Worm (Caenorhabditis elegans) whole organism, midembryonic: ENCODE results near the gene ari-2.

Experiments
- T22C8.4 ChIP-seq: fragments of 200-800 bp; sonication (Bioruptor generic); IDR thresholded peaks from 2 replicates; pipeline ENCODE4 v1.3.6; 2022; ENCODE audit warnings: missing genetic modification characterization, missing compliant biosample characterization
- cog-1 ChIP-seq: sonication (generic microtip); optimal IDR thresholded peaks from 2 replicates; lab custom pipeline; 2016; ENCODE audit warnings: missing genetic modification characterization, missing compliant biosample characterization
- flt-1 ChIP-seq: fragments of 200-800 bp; sonication (Bioruptor generic); IDR thresholded peaks from 2 replicates; pipeline ENCODE4 v1.3.6; 2022; ENCODE audit warnings: missing genetic modification characterization, missing compliant biosample characterization
- klf-2 ChIP-seq: fragments of 200-800 bp; sonication (Bioruptor generic); conservative IDR thresholded peaks from 2 replicates; pipeline ENCODE4 v1.3.6; 2022; ENCODE audit warnings: missing genetic modification reagents, missing genetic modification characterization, missing compliant biosample characterization
- med-1 ChIP-seq: sonication (generic microtip); optimal IDR thresholded peaks from 2 replicates; lab custom pipeline; 2017; ENCODE audit warnings: missing genetic modification characterization, mild to moderate bottlenecking, missing compliant biosample characterization, antibody characterized with exemption, missing genetic modification reagents; ENCODE audit not compliant: insufficient read depth
- ref-1 ChIP-seq: fragments of 200-800 bp; sonication (Bioruptor generic); conservative IDR thresholded peaks from 2 replicates; pipeline ENCODE4 v1.3.6; 2022; ENCODE audit warnings: missing genetic modification reagents, missing genetic modification characterization, missing compliant biosample characterization
- tab-1 ChIP-seq: fragments of 200-800 bp; sonication (Bioruptor generic); IDR thresholded peaks from 2 replicates; pipeline ENCODE4 v1.3.6; 2022; ENCODE audit warnings: missing genetic modification characterization, missing compliant biosample characterization
- ztf-23 ChIP-seq: fragments of 200-800 bp; sonication (Bioruptor generic); IDR thresholded peaks from 2 replicates; pipeline ENCODE4 v1.3.6; 2022; ENCODE audit warnings: missing genetic modification reagents, missing genetic modification characterization, missing compliant biosample characterization
- ztf-29 ChIP-seq: fragments of 200-800 bp; sonication (Bioruptor generic); IDR thresholded peaks from 2 replicates; pipeline ENCODE4 v1.3.6; 2022; ENCODE audit warnings: missing genetic modification reagents, missing genetic modification characterization, missing compliant biosample characterization

ari-2 gene

DNA sequence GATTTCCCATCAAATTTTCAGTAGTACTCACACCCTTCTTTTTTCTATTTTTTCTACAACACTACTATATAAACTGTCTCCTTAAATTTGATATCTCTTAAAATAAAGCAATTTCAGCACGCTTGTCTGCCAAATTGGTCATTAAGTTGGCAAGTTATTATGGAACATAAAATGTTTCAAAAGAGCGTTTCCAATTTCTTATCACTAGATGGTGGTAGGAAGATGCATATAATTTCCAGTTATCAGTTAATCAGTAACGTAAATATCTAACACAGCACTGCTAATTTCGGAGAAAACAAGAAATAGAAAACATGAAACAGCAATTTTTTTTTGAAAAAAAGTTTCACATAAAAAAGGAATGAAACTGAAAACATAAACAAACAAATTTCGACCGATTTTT lies 20.0 kb upstream of the ari-2 start:
- TF ChIP-seq med-1 (no peak), cog-1 (tag; lab: Kevin White, UChicago) (no peak)

- TF ChIP-seq ztf-23 (GFP tag; lab: Robert Waterston, UW) (no peak), ref-1 (GFP tag; lab: Robert Waterston, UW) (no peak), klf-2 (GFP tag; lab: Robert Waterston, UW) (no peak), flt-1 (GFP tag; lab: Robert Waterston, UW) (no peak), T22C8.4 (GFP tag; lab: Robert Waterston, UW) (no peak), cog-1 (tag; lab: Kevin White, UChicago) (no peak), tab-1 (GFP tag; lab: Robert Waterston, UW) (no peak), ztf-29 (no peak), med-1 (no peak)
These were observed 17.4 kb upstream of the ari-2 start for ce11 chrIV:5533556-5533955.

ce11 chrIV:5534596-5534995 lies 16.3 kb upstream of the ari-2 start:
- TF ChIP-seq flt-1 (GFP tag; lab: Robert Waterston, UW) (no peak), cog-1 (tag; lab: Kevin White, UChicago) (no peak), tab-1 (GFP tag; lab: Robert Waterston, UW) (no peak), ref-1 (GFP tag; lab: Robert Waterston, UW) (no peak), med-1 (no peak), ztf-29 (no peak), klf-2 (GFP tag; lab: Robert Waterston, UW) (no peak), T22C8.4 (GFP tag; lab: Robert Waterston, UW) (no peak), ztf-23 (GFP tag; lab: Robert Waterston, UW) (no peak)

DNA sequence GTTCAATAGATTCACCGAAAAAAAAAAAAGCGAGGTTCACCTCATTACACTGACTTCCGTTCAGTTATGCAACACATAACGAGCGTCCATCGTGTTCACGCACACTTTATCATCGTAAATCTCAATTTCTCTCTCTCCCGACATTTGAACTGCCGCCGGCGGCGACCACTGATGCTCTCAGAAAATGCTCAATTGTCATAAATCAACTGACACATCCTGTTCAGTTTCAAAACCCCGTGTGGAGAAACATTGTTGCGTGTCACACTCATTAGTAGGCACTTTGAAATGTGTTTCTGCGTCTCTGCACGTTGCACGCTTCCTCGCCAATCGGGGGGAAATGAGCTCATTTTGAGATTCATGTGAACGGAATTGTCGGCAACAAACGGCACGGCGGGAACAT lies 15.2 kb upstream of the ari-2 start:
- no peak for TF ChIP-seq ztf-29
- TF ChIP-seq tab-1 (GFP tag; lab: Robert Waterston, UW) = no peak
- no peak for TF ChIP-seq flt-1 (GFP tag; lab: Robert Waterston, UW)
- TF ChIP-seq klf-2 (GFP tag; lab: Robert Waterston, UW) = no peak

DNA sequence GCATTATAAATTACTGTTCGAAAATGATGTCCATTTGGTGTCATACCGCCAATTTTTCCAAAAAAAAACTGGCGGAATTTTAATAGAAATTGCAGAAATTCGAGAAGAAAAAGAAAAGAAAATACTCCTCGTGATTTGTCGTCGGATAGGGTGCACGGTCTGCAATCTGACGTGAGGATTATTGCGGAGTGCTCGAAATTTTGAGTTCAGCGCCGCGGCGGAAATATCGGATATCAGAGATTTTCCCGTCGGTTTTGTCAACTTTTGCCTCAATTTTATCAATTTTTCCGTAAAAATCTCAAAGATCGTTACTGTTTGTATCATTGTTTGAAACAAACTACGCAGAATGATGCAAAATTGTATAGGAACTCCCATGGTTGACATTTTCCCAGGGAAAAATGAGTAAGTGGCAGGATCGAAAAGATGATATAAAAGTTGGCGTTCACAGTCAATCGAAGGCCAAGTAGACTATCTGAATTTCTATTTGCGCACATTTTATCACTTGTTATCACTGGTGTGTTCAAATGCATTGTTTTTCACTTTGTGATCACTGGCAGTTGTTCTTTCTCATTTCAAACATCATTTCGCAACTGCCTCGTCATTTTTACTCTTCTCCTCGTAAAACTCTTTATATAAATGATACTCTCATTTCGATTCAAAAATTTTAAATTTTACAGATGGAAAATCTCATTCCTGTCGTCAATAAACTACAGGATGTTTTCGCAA lies 13.0 kb upstream of the ari-2 start, which contains the start of the genes fem-1 and drp-1:
Gene fem-1 (minus strand): TSS at position 150 of the 726 bp plus-strand sequence.
Gene drp-1 (plus strand): TSS at position 676 of the 726 bp plus-strand sequence.
- TF ChIP-seq ztf-23 (GFP tag; lab: Robert Waterston, UW) (no peak), tab-1 (GFP tag; lab: Robert Waterston, UW) (no peak), cog-1 (tag; lab: Kevin White, UChicago) (no peak)

DNA sequence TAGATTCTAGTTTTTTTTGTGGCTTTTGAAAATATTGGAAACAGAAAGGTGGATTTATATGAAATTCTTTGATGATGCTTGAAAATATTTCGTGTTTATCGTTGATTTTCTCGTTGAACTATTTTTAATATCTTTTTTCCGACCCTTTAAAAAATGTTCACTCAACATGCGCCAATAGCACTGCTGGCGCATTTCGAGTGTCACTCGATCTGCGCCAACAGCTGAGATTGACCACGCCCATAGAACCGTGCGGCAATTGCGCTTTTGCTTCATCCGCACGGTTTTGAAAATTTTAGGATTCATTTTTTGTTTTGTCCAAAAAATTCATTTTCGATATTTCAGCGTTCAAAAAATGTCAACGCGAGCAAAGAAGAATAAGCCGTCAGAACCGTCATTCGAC lies 9.6 kb upstream of the ari-2 start, which contains the start of gene tebp-2:
Gene tebp-2 (plus strand): TSS at position 343 of the 400 bp plus-strand sequence.
- TF ChIP-seq ref-1 (GFP tag; lab: Robert Waterston, UW) = no peak

- TF ChIP-seq klf-2 (GFP tag; lab: Robert Waterston, UW) = no peak
- TF ChIP-seq T22C8.4 (GFP tag; lab: Robert Waterston, UW) = no peak
- no peak for TF ChIP-seq tab-1 (GFP tag; lab: Robert Waterston, UW)
- TF ChIP-seq ref-1 (GFP tag; lab: Robert Waterston, UW) = no peak
- TF ChIP-seq flt-1 (GFP tag; lab: Robert Waterston, UW) = no peak
- TF ChIP-seq ztf-29 = no peak
- TF ChIP-seq cog-1 (tag; lab: Kevin White, UChicago) = no peak
- no peak for TF ChIP-seq med-1
- TF ChIP-seq ztf-23 (GFP tag; lab: Robert Waterston, UW) = no peak
These were observed 6.2 kb upstream of the ari-2 start, which contains the start of gene cec-6 for ce11 chrIV:5544609-5545214. Gene cec-6, plus strand, starts transcription at chrIV:5544860.

DNA sequence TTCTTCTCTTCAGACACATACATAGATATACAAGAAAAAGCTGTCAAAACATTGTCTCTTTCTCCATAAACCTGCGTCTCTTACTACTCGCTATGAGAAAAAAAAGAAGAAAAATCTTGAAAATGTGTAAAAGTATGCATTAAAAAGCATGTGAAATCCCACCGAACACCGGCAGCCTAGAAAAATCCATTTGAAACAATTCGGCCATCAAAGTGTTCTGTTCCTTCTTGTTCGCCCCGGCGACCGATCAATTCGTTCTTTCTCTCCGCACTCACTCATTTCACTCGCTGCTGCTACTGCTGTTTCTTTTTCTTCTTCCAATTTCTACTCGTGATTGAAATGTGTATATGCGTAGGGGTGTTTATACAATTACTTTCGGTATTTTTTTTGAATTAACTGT lies 2.1 kb upstream of the ari-2 start:
- TF ChIP-seq cog-1 (tag; lab: Kevin White, UChicago) (no peak), ztf-29 (no peak), T22C8.4 (GFP tag; lab: Robert Waterston, UW) (no peak), klf-2 (GFP tag; lab: Robert Waterston, UW) (no peak), flt-1 (GFP tag; lab: Robert Waterston, UW) (no peak), tab-1 (GFP tag; lab: Robert Waterston, UW) (no peak), ref-1 (GFP tag; lab: Robert Waterston, UW) (no peak), ztf-23 (GFP tag; lab: Robert Waterston, UW) (no peak), med-1 (no peak)

ce11 chrIV:5554168-5554567 lies 3.2 kb downstream of the ari-2 start:
- no peak for TF ChIP-seq klf-2 (GFP tag; lab: Robert Waterston, UW)
- no peak for TF ChIP-seq ref-1 (GFP tag; lab: Robert Waterston, UW)
- no peak for TF ChIP-seq cog-1 (tag; lab: Kevin White, UChicago)
- TF ChIP-seq med-1 = no peak
- no peak for TF ChIP-seq ztf-23 (GFP tag; lab: Robert Waterston, UW)

ce11 chrIV:5561059-5561458 lies 10.1 kb downstream of the ari-2 start:
- TF ChIP-seq klf-2 (GFP tag; lab: Robert Waterston, UW) = no peak
- no peak for TF ChIP-seq flt-1 (GFP tag; lab: Robert Waterston, UW)
- TF ChIP-seq ref-1 (GFP tag; lab: Robert Waterston, UW) = no peak
- no peak for TF ChIP-seq tab-1 (GFP tag; lab: Robert Waterston, UW)
